Worm (Caenorhabditis elegans) whole organism, young adult: ENCODE results near the gene seld-1.

Experiments used
- C17E4.6 ChIP-seq: fragments of 200-800 bp; sonication (Bioruptor generic); IDR thresholded peaks from 2 replicates; pipeline ENCODE4 v1.3.6; 2022; ENCODE audit warnings: missing genetic modification reagents, missing genetic modification characterization, missing compliant biosample characterization
- F33H1.4 ChIP-seq: fragments of 200-800 bp; sonication (Bioruptor generic); IDR thresholded peaks from 2 replicates; pipeline ENCODE4 v1.3.6; 2022; ENCODE audit warnings: missing genetic modification reagents, missing genetic modification characterization, missing compliant biosample characterization
- F57C9.4 ChIP-seq: sonication (generic microtip); optimal IDR thresholded peaks from 2 replicates; lab custom pipeline; 2017; ENCODE audit warnings: mild to moderate bottlenecking, missing genetic modification characterization, missing compliant biosample characterization
- ZK185.1 ChIP-seq: sonication (generic microtip); optimal IDR thresholded peaks from 2 replicates; lab custom pipeline; 2016; ENCODE audit warnings: mild to moderate bottlenecking, missing genetic modification characterization, missing compliant biosample characterization; ENCODE audit not compliant: poor library complexity, severe bottlenecking
- aptf-3 ChIP-seq: fragments of 200-800 bp; sonication (Bioruptor generic); IDR thresholded peaks from 2 replicates; pipeline ENCODE4 v1.3.6; 2022; ENCODE audit warnings: missing genetic modification characterization, missing compliant biosample characterization
- cebp-2 ChIP-seq: fragments of 200-800 bp; sonication (Bioruptor generic); IDR thresholded peaks from 2 replicates; pipeline ENCODE4 v1.3.6; 2022; ENCODE audit warnings: missing genetic modification characterization, missing compliant biosample characterization
- ceh-91 ChIP-seq: fragments of 200-800 bp; sonication (Bioruptor generic); IDR thresholded peaks from 2 replicates; pipeline ENCODE4 v1.3.6; 2022; ENCODE audit warnings: missing genetic modification reagents, missing genetic modification characterization, missing compliant biosample characterization
- chd-7 ChIP-seq: sonication (generic microtip); optimal IDR thresholded peaks from 2 replicates; lab custom pipeline; 2016; ENCODE audit warnings: mild to moderate bottlenecking, missing genetic modification characterization, moderate library complexity, missing compliant biosample characterization
- dox-1 ChIP-seq: fragments of 200-800 bp; sonication (Bioruptor generic); IDR thresholded peaks from 2 replicates; pipeline ENCODE4 v1.3.6; 2022; ENCODE audit warnings: missing genetic modification reagents, missing genetic modification characterization, missing compliant biosample characterization
- egl-18 ChIP-seq: fragments of 200-800 bp; sonication (Bioruptor generic); IDR thresholded peaks from 2 replicates; pipeline ENCODE4 v1.3.6; 2022; ENCODE audit warnings: missing genetic modification reagents, missing genetic modification characterization, missing compliant biosample characterization
- egrh-3 ChIP-seq: fragments of 200-800 bp; sonication (Bioruptor generic); IDR thresholded peaks from 2 replicates; pipeline ENCODE4 v1.3.6; 2022; ENCODE audit warnings: missing genetic modification reagents, missing genetic modification characterization, missing compliant biosample characterization
- fkh-3 ChIP-seq: sonication (generic microtip); optimal IDR thresholded peaks from 2 replicates; lab custom pipeline; 2016; ENCODE audit warnings: mild to moderate bottlenecking, missing genetic modification characterization, missing compliant biosample characterization
- him-1 ChIP-seq: sonication (generic microtip); optimal IDR thresholded peaks from 2 replicates; lab custom pipeline; 2016; ENCODE audit warnings: missing genotype, missing genetic modification reagents, missing genetic modification characterization, missing compliant biosample characterization
- hmg-1.2 ChIP-seq: fragments of 200-800 bp; sonication (Bioruptor generic); IDR thresholded peaks from 2 replicates; pipeline ENCODE4 v1.3.6; 2022; ENCODE audit warnings: missing genetic modification reagents, missing genetic modification characterization, missing compliant biosample characterization
- hrde-1 ChIP-seq: sonication (generic microtip); optimal IDR thresholded peaks from 2 replicates; lab custom pipeline; 2016; ENCODE audit warnings: missing genetic modification characterization, mild to moderate bottlenecking, missing compliant biosample characterization, moderate library complexity, missing genotype, missing genetic modification reagents, borderline replicate concordance
- hsf-1 ChIP-seq: fragments of 200-800 bp; sonication (Bioruptor generic); IDR thresholded peaks from 2 replicates; pipeline ENCODE4 v1.3.6; 2022; ENCODE audit warnings: missing genetic modification reagents, missing genetic modification characterization, missing compliant biosample characterization
- let-526 ChIP-seq: fragments of 200-800 bp; sonication (Bioruptor generic); IDR thresholded peaks from 2 replicates; pipeline ENCODE4 v1.3.6; 2022; ENCODE audit warnings: missing genetic modification reagents, missing genetic modification characterization, missing compliant biosample characterization
- lin-35 ChIP-seq, 3 experiments: fragments of 150-350 bp in 2 of 3; sonication (generic microtip) in 1 of 3; optimal IDR thresholded peaks; 2 replicates each; lab custom pipeline; 2014 to 2018; ENCODE audit warnings: missing biosample characterization in 3 of 3, missing genetic modification characterization in 3 of 3, missing genetic modification reagents in 3 of 3
- lin-54 ChIP-seq: fragments of 200-800 bp; sonication (Bioruptor generic); optimal IDR thresholded peaks from 2 replicates; lab custom pipeline; 2018; ENCODE audit warnings: mild to moderate bottlenecking, missing genetic modification characterization, missing compliant biosample characterization
- madf-10 ChIP-seq: sonication (generic microtip); optimal IDR thresholded peaks from 2 replicates; lab custom pipeline; 2016; ENCODE audit warnings: mild to moderate bottlenecking, missing genetic modification characterization, missing compliant biosample characterization
- nfya-2 ChIP-seq: fragments of 200-800 bp; sonication (Bioruptor generic); IDR thresholded peaks from 2 replicates; pipeline ENCODE4 v1.3.6; 2022; ENCODE audit warnings: missing genetic modification reagents, missing genetic modification characterization, missing compliant biosample characterization
- nhr-120 ChIP-seq: fragments of 200-800 bp; sonication (Bioruptor generic); IDR thresholded peaks from 2 replicates; pipeline ENCODE4 v1.3.6; 2022; ENCODE audit warnings: missing genetic modification characterization, missing compliant biosample characterization
- nhr-179 ChIP-seq: sonication (generic microtip); optimal IDR thresholded peaks from 2 replicates; lab custom pipeline; 2016; ENCODE audit warnings: mild to moderate bottlenecking, missing genetic modification characterization, missing compliant biosample characterization
- nhr-27 ChIP-seq: fragments of 200-800 bp; sonication (Bioruptor generic); optimal IDR thresholded peaks from 2 replicates; lab custom pipeline; 2018; ENCODE audit warnings: mild to moderate bottlenecking, missing genetic modification characterization, moderate library complexity, missing compliant biosample characterization
- rcor-1 ChIP-seq: fragments of 200-800 bp; sonication (Bioruptor generic); IDR thresholded peaks from 2 replicates; pipeline ENCODE4 v1.3.6; 2022; ENCODE audit warnings: missing genetic modification reagents, missing genetic modification characterization, missing compliant biosample characterization
- snpc-1.1 ChIP-seq: sonication (generic microtip); optimal IDR thresholded peaks from 2 replicates; lab custom pipeline; 2017; ENCODE audit warnings: missing genetic modification characterization, mild to moderate bottlenecking, missing compliant biosample characterization, antibody characterized with exemption, moderate library complexity, missing genotype, missing genetic modification reagents; ENCODE audit not compliant: insufficient read depth
- snpc-1.3 ChIP-seq: sonication (generic microtip); optimal IDR thresholded peaks from 2 replicates; lab custom pipeline; 2017; ENCODE audit warnings: missing genetic modification characterization, mild to moderate bottlenecking, missing compliant biosample characterization, antibody characterized with exemption, moderate library complexity, missing genotype, missing genetic modification reagents; ENCODE audit not compliant: insufficient read depth
- snpc-3.4 ChIP-seq: sonication (generic microtip); optimal IDR thresholded peaks from 2 replicates; lab custom pipeline; 2017; ENCODE audit warnings: missing genetic modification characterization, mild to moderate bottlenecking, missing compliant biosample characterization, antibody characterized with exemption, moderate library complexity, missing genotype, missing genetic modification reagents
- unc-62 ChIP-seq: fragments of 150-350 bp; optimal IDR thresholded peaks from 2 replicates; lab custom pipeline; 2014; ENCODE audit warnings: missing biosample characterization, missing genetic modification reagents, missing genetic modification characterization
- xnd-1 ChIP-seq: sonication (generic microtip); optimal IDR thresholded peaks from 2 replicates; lab custom pipeline; 2016; ENCODE audit warnings: missing genotype, missing genetic modification reagents, missing genetic modification characterization, missing compliant biosample characterization
- zfh-2 ChIP-seq: fragments of 200-800 bp; sonication (Bioruptor generic); conservative IDR thresholded peaks from 2 replicates; pipeline ENCODE4 v1.3.6; 2022; ENCODE audit warnings: missing genetic modification reagents, missing genetic modification characterization, missing compliant biosample characterization
- ztf-25 ChIP-seq: fragments of 200-800 bp; sonication (Bioruptor generic); IDR thresholded peaks from 2 replicates; pipeline ENCODE4 v1.3.6; 2022; ENCODE audit warnings: missing genetic modification reagents, missing genetic modification characterization, missing compliant biosample characterization
- ztf-3 ChIP-seq: fragments of 200-800 bp; sonication (Bioruptor generic); optimal IDR thresholded peaks from 2 replicates; lab custom pipeline; 2018; ENCODE audit warnings: mild to moderate bottlenecking, missing genetic modification characterization, missing compliant biosample characterization
- ztf-6 ChIP-seq: fragments of 200-800 bp; sonication (Bioruptor generic); IDR thresholded peaks from 2 replicates; pipeline ENCODE4 v1.3.6; 2022; ENCODE audit warnings: missing genetic modification reagents, missing genetic modification characterization, missing compliant biosample characterization

Gene seld-1

ce11 chrIV:13464620-13465019 lies 40.6 kb upstream of the seld-1 start:
- TF ChIP-seq cebp-2 (GFP tag; lab: Robert Waterston, UW) (0 out of 2 replicates have a peak, but pooled peaks have one; percentile 47), dox-1 (0 out of 2 replicates have a peak, but pooled peaks have one; percentile 6), hsf-1 (peak; percentile 95), egrh-3 (GFP tag; lab: Robert Waterston, UW) (peak; percentile 28; the same call in 1 of the 2 replicates)

ce11 chrIV:13465797-13466196 lies 39.4 kb upstream of the seld-1 start, which contains the start of gene fezf-1:
TSS of gene fezf-1 (plus strand) at chrIV:13466097.
- no peak for TF ChIP-seq chd-7 (tag; lab: Kevin White, UChicago)

DNA sequence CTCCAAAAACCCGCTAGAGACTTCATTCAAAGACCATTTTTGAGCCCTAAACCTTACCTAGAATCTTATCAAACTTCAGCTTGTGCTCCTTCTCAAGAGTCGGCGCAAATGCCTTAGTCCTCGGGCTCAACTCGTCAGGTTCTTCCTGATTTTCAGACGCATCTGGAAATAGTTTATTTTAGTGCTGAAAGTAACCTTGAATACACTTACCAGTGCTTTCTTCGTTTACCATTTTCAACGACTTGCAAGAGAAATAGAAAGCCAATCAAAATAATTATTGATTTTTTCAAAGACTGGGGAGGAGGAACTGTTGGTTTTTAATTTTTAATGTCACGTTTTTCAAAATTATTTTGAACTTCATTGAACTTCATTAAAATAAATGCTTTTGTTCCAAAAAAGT lies 33.2 kb upstream of the seld-1 start, which contains the start of the genes ttbk-8.1 and Y38H8A.4:
ttbk-8.1 (plus strand) TSS at position 301 of the 400 bp plus-strand sequence.
Y38H8A.4 (minus strand) TSS at position 366 of the 400 bp plus-strand sequence.
- TF ChIP-seq lin-54 (GFP tag; lab: Kevin White, UChicago) (no peak), unc-62 (GFP tag; lab: Kevin White, UChicago) (no peak), fkh-3 (tag; lab: Kevin White, UChicago) (no peak), nfya-2 (GFP tag; lab: Robert Waterston, UW) (no peak), hrde-1 (tag; lab: Kevin White, UChicago) (no peak), zfh-2 (GFP tag; lab: Robert Waterston, UW) (no peak), nhr-27 (tag; lab: Kevin White, UChicago) (no peak), egl-18 (no peak), F33H1.4 (GFP tag; lab: Robert Waterston, UW) (no peak), ztf-6 (GFP tag; lab: Robert Waterston, UW) (no peak), ceh-91 (GFP tag; lab: Robert Waterston, UW) (no peak)

DNA sequence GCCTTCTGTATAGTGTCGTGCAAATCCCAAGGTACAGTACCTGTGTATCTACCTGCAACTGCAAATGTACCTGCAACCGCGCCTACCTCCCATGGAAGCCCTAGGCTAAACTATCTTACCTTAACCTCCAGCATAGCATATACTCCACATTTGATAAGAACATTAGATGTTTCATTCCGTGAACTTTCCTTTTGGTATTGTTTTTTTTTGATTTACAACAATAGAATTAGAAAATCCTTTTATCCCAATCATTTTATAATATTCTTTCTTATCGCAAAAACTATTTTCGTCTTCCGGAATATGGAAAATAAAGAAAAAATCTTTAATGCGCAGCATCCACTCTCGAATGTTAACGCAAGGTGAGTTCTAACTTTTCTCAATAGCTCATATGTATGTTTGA lies 31.1 kb upstream of the seld-1 start, which contains the start of gene Y38H8A.2:
Y38H8A.2 (plus strand) TSS at position 301 of the 400 bp plus-strand sequence.
- TF ChIP-seq xnd-1 (tag; lab: Kevin White, UChicago) (no peak), aptf-3 (GFP tag; lab: Robert Waterston, UW) (no peak), C17E4.6 (no peak), ZK185.1 (tag; lab: Kevin White, UChicago) (no peak), nhr-120 (GFP tag; lab: Robert Waterston, UW) (no peak), F57C9.4 (tag; lab: Kevin White, UChicago) (no peak), rcor-1 (GFP tag; lab: Robert Waterston, UW) (no peak), lin-35 (GFP tag; optimal IDR thresholded peaks at IDR 0.05; lab: Kevin White, UChicago) (no peak), nhr-179 (tag; lab: Kevin White, UChicago) (no peak), snpc-1.3 (tag; lab: Kevin White, UChicago) (no peak), ceh-91 (GFP tag; lab: Robert Waterston, UW) (no peak), snpc-1.1 (no peak), him-1 (tag; lab: Kevin White, UChicago) (no peak), ztf-25 (GFP tag; lab: Robert Waterston, UW) (no peak), ztf-3 (GFP tag; lab: Kevin White, UChicago) (no peak), madf-10 (tag; lab: Kevin White, UChicago) (no peak), fkh-3 (tag; lab: Kevin White, UChicago) (no peak), let-526 (GFP tag; lab: Robert Waterston, UW) (no peak), snpc-3.4 (tag; lab: Kevin White, UChicago) (no peak), hmg-1.2 (GFP tag; lab: Robert Waterston, UW) (no peak)
